Fruit fly (Drosophila melanogaster): ENCODE data around the gene Ir85a.

Ir85a gene

DNA sequence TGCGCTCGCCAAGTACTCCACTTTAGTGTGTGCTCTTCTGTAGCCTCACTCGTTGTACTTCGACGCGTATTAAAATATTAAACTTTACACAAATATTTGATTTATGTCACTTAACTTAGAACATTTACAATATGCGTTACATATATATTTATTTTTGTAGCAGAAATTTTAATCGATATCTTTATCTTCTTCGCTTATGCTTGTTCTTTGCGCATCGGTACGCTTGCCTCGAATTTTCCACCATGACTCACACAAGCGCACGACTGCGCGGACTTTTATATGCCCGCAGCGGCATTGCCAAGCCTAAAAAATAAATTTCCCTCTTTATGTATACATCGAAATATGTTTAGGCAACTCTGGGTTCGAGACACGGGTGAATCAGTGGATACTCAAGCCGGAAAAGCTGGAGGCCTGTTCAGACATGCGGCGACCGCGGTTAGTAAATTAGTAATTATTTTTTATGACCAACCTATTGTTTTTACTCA lies 26.0 kb downstream of the Ir85a start, which contains the start of gene aqz (continued):
- TF ChIP-seq crp (GFP tag; optimal IDR thresholded peaks at IDR 0.05) (peak in 1 of 2 experiments; percentile 51), ato (GFP tag; IDR thresholded peaks at IDR 0.05; ENCODE audit: partially characterized antibody) (0 out of 2 replicates have a peak, but pooled peaks have one; percentile 67), CG43689 (GFP tag; IDR thresholded peaks at IDR 0.05) (no peak), CG33557 (GFP tag; optimal IDR thresholded peaks at IDR 0.05) (peak; percentile 58), ac (GFP tag; optimal IDR thresholded peaks at IDR 0.05) (no peak), knrl (GFP tag; IDR thresholded peaks at IDR 0.05; ENCODE audit: partially characterized antibody) (peak; percentile 63), ems (GFP tag; optimal IDR thresholded peaks at IDR 0.05) (peak; percentile 74), Sin3A (optimal IDR thresholded peaks at IDR 0.05) (peak; percentile 48), Ptx1 (GFP tag; IDR thresholded peaks at IDR 0.05) (peak; percentile 51), pnt (GFP tag; optimal IDR thresholded peaks at IDR 0.05) (peak; percentile 15), CG15514 (GFP tag; optimal IDR thresholded peaks at IDR 0.05) (peak; percentile 93), eve (GFP tag; optimal IDR thresholded peaks at IDR 0.05) (no peak), da (GFP tag; optimal IDR thresholded peaks at IDR 0.05) (peak; percentile 46), CG1024 (GFP tag; IDR thresholded peaks at IDR 0.05) (peak; percentile 77), ind (GFP tag; optimal IDR thresholded peaks at IDR 0.05) (peak; percentile 23), amos (GFP tag; IDR thresholded peaks at IDR 0.05; ENCODE audit: partially characterized antibody) (peak; percentile 73; the same call in 1 of the 2 replicates), Antp (GFP tag; optimal IDR thresholded peaks at IDR 0.05) (peak; percentile 61), Hr3 (GFP tag; optimal IDR thresholded peaks at IDR 0.05) (no peak), CG2116 (GFP tag; optimal IDR thresholded peaks at IDR 0.05) (peak; percentile 100), Hr39 (optimal IDR thresholded peaks at IDR 0.05) (no peak), CG17359 (tag; optimal IDR thresholded peaks at IDR 0.05) (peak; percentile 57), grn (GFP tag; optimal IDR thresholded peaks at IDR 0.05) (peak; percentile 89), CG13894 (tag; optimal IDR thresholded peaks at IDR 0.05) (peak; percentile 85), CG13287 (GFP tag; IDR thresholded peaks at IDR 0.05; ENCODE audit: partially characterized antibody) (peak; percentile 62), sr (GFP tag; IDR thresholded peaks at IDR 0.05) (peak; percentile 67; the same call in 2 of the 3 replicates), CG14860 (GFP tag; IDR thresholded peaks at IDR 0.05; ENCODE audit: partially characterized antibody) (no peak), CG6254 (GFP tag; optimal IDR thresholded peaks at IDR 0.05) (peak; percentile 8), Tbp (GFP tag; optimal IDR thresholded peaks at IDR 0.05) (peak; percentile 72), CG31388 (GFP tag; optimal IDR thresholded peaks at IDR 0.05) (no peak), luna (GFP tag; optimal IDR thresholded peaks at IDR 0.05) (peak; percentile 40), slou (GFP tag; optimal IDR thresholded peaks at IDR 0.05) (peak; percentile 8), CG4820 (GFP tag; optimal IDR thresholded peaks at IDR 0.05) (peak; percentile 25), Side (GFP tag; optimal IDR thresholded peaks at IDR 0.05) (peak; percentile 74), lilli (GFP tag; optimal IDR thresholded peaks at IDR 0.05) (peak; percentile 76), pb (GFP tag; optimal IDR thresholded peaks at IDR 0.05) (peak; percentile 59), CG16813 (GFP tag; IDR thresholded peaks at IDR 0.05; ENCODE audit: partially characterized antibody) (peak; percentile 60; the same call in 2 of the 3 replicates), CG17829 (tag; optimal IDR thresholded peaks at IDR 0.05) (peak; percentile 77), row (GFP tag; IDR thresholded peaks at IDR 0.05) (peak; percentile 73), maf-S (GFP tag; optimal IDR thresholded peaks at IDR 0.05) (peak; percentile 74), CG18619 (GFP tag; optimal IDR thresholded peaks at IDR 0.05) (peak; percentile 55), CG12744 (GFP tag; optimal IDR thresholded peaks at IDR 0.05) (peak; percentile 46), CG34376 (GFP tag; optimal IDR thresholded peaks at IDR 0.05) (peak; percentile 91), CG10565 (GFP tag; optimal IDR thresholded peaks at IDR 0.05) (no peak), Trl (optimal IDR thresholded peaks at IDR 0.05) (no peak), Trl (GFP tag; optimal IDR thresholded peaks at IDR 0.05) (peak; percentile 73), BEAF-32 (GFP tag; optimal IDR thresholded peaks at IDR 0.05) (peak; percentile 72), slbo (GFP tag; IDR thresholded peaks at IDR 0.05) (peak; percentile 74), CG6765 (GFP tag; optimal IDR thresholded peaks at IDR 0.05) (peak; percentile 70), CkIIα-i1 (GFP tag; IDR thresholded peaks at IDR 0.05) (no peak), Hsf (GFP tag; optimal IDR thresholded peaks at IDR 0.05) (peak; percentile 45), CG15696 (tag; optimal IDR thresholded peaks at IDR 0.05) (no peak)

Data from whole organism, embryonic.